Fruit fly (Drosophila melanogaster) whole organism, embryonic: ENCODE measurements around the gene dpr9.
A peak's percentile ranks its signal among the peaks of the same experiment; 100 is the strongest.

Experiments
- Abd-B ChIP-seq: fragments of 200-800 bp; sonication (Bioruptor generic); optimal IDR thresholded peaks from 2 replicates; lab custom pipeline; 2018; ENCODE audit warnings: missing biosample characterization, mild to moderate bottlenecking, missing genetic modification characterization, moderate library complexity
- BtbVII ChIP-seq: fragments of 200-800 bp; sonication (Bioruptor generic); optimal IDR thresholded peaks from 3 replicates; lab custom pipeline; 2017; ENCODE audit warnings: missing biosample characterization, mild to moderate bottlenecking, missing genetic modification characterization
- CG11085 ChIP-seq: fragments of 200-800 bp; sonication (Bioruptor generic); IDR thresholded peaks from 2 replicates; pipeline ENCODE4 v1.3.6; 2022; ENCODE audit warnings: missing biosample characterization, missing genetic modification characterization
- CG11093 ChIP-seq: fragments of 200-800 bp; sonication (Bioruptor generic); IDR thresholded peaks from 3 replicates; pipeline ENCODE4 v1.3.6; 2022; ENCODE audit warnings: missing biosample characterization, missing genetic modification characterization
- CG12104 ChIP-seq: fragments of 200-800 bp; sonication (Bioruptor generic); optimal IDR thresholded peaks from 3 replicates; lab custom pipeline; 2016; ENCODE audit warnings: missing biosample characterization, missing genetic modification characterization
- CG12155 ChIP-seq: fragments of 200-800 bp; sonication (Bioruptor generic); optimal IDR thresholded peaks from 3 replicates; lab custom pipeline; 2016; ENCODE audit warnings: missing biosample characterization, missing genetic modification characterization
- CG13287 ChIP-seq: fragments of 200-800 bp; sonication (Bioruptor generic); IDR thresholded peaks from 2 replicates; pipeline ENCODE4 v1.3.6; 2022; ENCODE audit warnings: missing biosample characterization, missing genetic modification characterization; ENCODE audit not compliant: partially characterized antibody
- CG14965 ChIP-seq: fragments of 200-800 bp; sonication (Bioruptor generic); optimal IDR thresholded peaks from 2 replicates; lab custom pipeline; 2016; ENCODE audit warnings: missing biosample characterization, missing genetic modification characterization, borderline replicate concordance
- CG15479 ChIP-seq: fragments of 200-800 bp; sonication (Bioruptor generic); optimal IDR thresholded peaks from 3 replicates; lab custom pipeline; 2019; ENCODE audit warnings: missing biosample characterization, mild to moderate bottlenecking, missing genetic modification characterization, moderate library complexity
- CG1792 ChIP-seq: fragments of 200-800 bp; sonication (Bioruptor generic); optimal IDR thresholded peaks from 2 replicates; lab custom pipeline; 2016; ENCODE audit warnings: missing biosample characterization, missing genetic modification characterization
- CG18764 ChIP-seq: fragments of 200-800 bp; sonication (Bioruptor generic); optimal IDR thresholded peaks from 3 replicates; lab custom pipeline; 2016; ENCODE audit warnings: missing biosample characterization, missing genetic modification characterization
- CG2199 ChIP-seq: fragments of 200-800 bp; sonication (Bioruptor generic); IDR thresholded peaks from 3 replicates; pipeline ENCODE4 v1.3.6; 2022; ENCODE audit warnings: missing biosample characterization, missing genetic modification characterization
- CG32767 ChIP-seq: fragments of 200-800 bp; sonication (Bioruptor generic); IDR thresholded peaks from 2 replicates; pipeline ENCODE4 v1.3.6; 2022; ENCODE audit warnings: missing biosample characterization, missing genetic modification characterization
- CG6689 ChIP-seq: fragments of 200-800 bp; sonication (Bioruptor generic); IDR thresholded peaks from 2 replicates; pipeline ENCODE4 v1.3.6; 2022; ENCODE audit warnings: missing biosample characterization, missing genetic modification characterization
- CG7786 ChIP-seq: fragments of 200-800 bp; sonication (Bioruptor generic); optimal IDR thresholded peaks from 2 replicates; lab custom pipeline; 2016; ENCODE audit warnings: missing biosample characterization, missing genetic modification characterization
- CG8765 ChIP-seq: fragments of 200-800 bp; sonication (Bioruptor generic); IDR thresholded peaks from 2 replicates; pipeline ENCODE4 v1.3.6; 2022; ENCODE audit warnings: missing biosample characterization, missing genetic modification characterization
- CG9215 ChIP-seq: fragments of 200-800 bp; sonication (Bioruptor generic); IDR thresholded peaks from 2 replicates; pipeline ENCODE4 v1.3.6; 2022; ENCODE audit warnings: missing biosample characterization, missing genetic modification characterization
- CHES-1-like ChIP-seq: fragments of 200-800 bp; sonication (Bioruptor generic); optimal IDR thresholded peaks from 2 replicates; lab custom pipeline; 2016; ENCODE audit warnings: missing biosample characterization, missing genetic modification characterization
- D19A ChIP-seq: fragments of 200-800 bp; optimal IDR thresholded peaks from 3 replicates; lab custom pipeline; 2019; ENCODE audit warnings: missing biosample characterization, mild to moderate bottlenecking, missing genetic modification characterization, moderate library complexity
- ERR ChIP-seq: fragments of 200-800 bp; sonication (Bioruptor generic); optimal IDR thresholded peaks from 2 replicates; lab custom pipeline; 2016; ENCODE audit warnings: missing biosample characterization, missing genetic modification characterization
- Eip74EF ChIP-seq, 2 experiments: fragments of 200-800 bp in 1 of 2; fragments of >200 bp in 1 of 2; sonication (Bioruptor generic) in 1 of 2; optimal IDR thresholded peaks; 2 replicates each; lab custom pipeline; 2017 to 2019; ENCODE audit warnings: missing biosample characterization in 2 of 2, missing genetic modification characterization in 2 of 2, mild to moderate bottlenecking in 1 of 2, moderate library complexity in 1 of 2
- HLH3B ChIP-seq: fragments of 200-800 bp; sonication (Bioruptor generic); IDR thresholded peaks from 2 replicates; pipeline ENCODE4 v1.3.6; 2022; ENCODE audit warnings: missing biosample characterization, missing genetic modification characterization
- Hey ChIP-seq: fragments of 200-800 bp; sonication (Bioruptor generic); optimal IDR thresholded peaks from 3 replicates; lab custom pipeline; 2018; ENCODE audit warnings: missing biosample characterization, mild to moderate bottlenecking, missing genetic modification characterization
- Hmr ChIP-seq: fragments of 200-800 bp; sonication (Bioruptor generic); optimal IDR thresholded peaks from 3 replicates; lab custom pipeline; 2017; ENCODE audit warnings: mild to moderate bottlenecking, missing biosample characterization, missing genetic modification reagents, missing genetic modification characterization
- Mad ChIP-seq: fragments of 200-800 bp; sonication (Bioruptor generic); optimal IDR thresholded peaks from 2 replicates; lab custom pipeline; 2016; ENCODE audit warnings: missing biosample characterization, missing genetic modification characterization
- Rfx ChIP-seq: fragments of 200-800 bp; sonication (Bioruptor generic); IDR thresholded peaks from 2 replicates; pipeline ENCODE4 v1.3.6; 2022; ENCODE audit warnings: missing biosample characterization, missing genetic modification characterization
- Rx ChIP-seq: fragments of 200-800 bp; sonication (Bioruptor generic); IDR thresholded peaks from 2 replicates; pipeline ENCODE4 v1.3.6; 2022; ENCODE audit warnings: missing biosample characterization, missing genetic modification characterization
- Sox102F ChIP-seq: fragments of 200-800 bp; sonication (Bioruptor generic); optimal IDR thresholded peaks from 2 replicates; lab custom pipeline; 2018; ENCODE audit warnings: missing biosample characterization, mild to moderate bottlenecking, missing genetic modification characterization, moderate library complexity
- Vsx1 ChIP-seq: fragments of 200-800 bp; sonication (Bioruptor generic); optimal IDR thresholded peaks from 2 replicates; lab custom pipeline; 2017; ENCODE audit warnings: missing biosample characterization, mild to moderate bottlenecking, missing genetic modification characterization, missing genetic modification reagents
- ase ChIP-seq: fragments of 200-800 bp; sonication (Bioruptor generic); IDR thresholded peaks from 3 replicates; pipeline ENCODE4 v1.3.6; 2022; ENCODE audit warnings: missing biosample characterization, missing genetic modification characterization
- btn ChIP-seq: fragments of 200-800 bp; sonication (Bioruptor generic); optimal IDR thresholded peaks from 2 replicates; lab custom pipeline; 2016; ENCODE audit warnings: missing biosample characterization, missing genetic modification characterization
- cg ChIP-seq: fragments of 200-800 bp; sonication (Bioruptor generic); optimal IDR thresholded peaks from 3 replicates; lab custom pipeline; 2019; ENCODE audit warnings: missing biosample characterization, mild to moderate bottlenecking, missing genetic modification characterization, moderate library complexity
- dati ChIP-seq: fragments of 200-800 bp; sonication (Bioruptor generic); IDR thresholded peaks from 2 replicates; pipeline ENCODE4 v1.3.6; 2022; ENCODE audit warnings: missing biosample characterization, missing genetic modification characterization
- ewg ChIP-seq: fragments of 200-800 bp; sonication (Bioruptor generic); optimal IDR thresholded peaks from 3 replicates; lab custom pipeline; 2017; ENCODE audit warnings: mild to moderate bottlenecking, missing biosample characterization, missing genetic modification reagents, missing genetic modification characterization
- fru ChIP-seq: fragments of >200 bp; optimal IDR thresholded peaks from 2 replicates; lab custom pipeline; 2017
- grn ChIP-seq: fragments of 200-800 bp; sonication (Bioruptor generic); optimal IDR thresholded peaks from 3 replicates; lab custom pipeline; 2017; ENCODE audit warnings: missing biosample characterization, missing genetic modification characterization
- her ChIP-seq: fragments of 200-800 bp; sonication (Bioruptor generic); optimal IDR thresholded peaks from 2 replicates; lab custom pipeline; 2016; ENCODE audit warnings: missing biosample characterization, missing genetic modification characterization
- ind ChIP-seq: fragments of 200-800 bp; sonication (Bioruptor generic); optimal IDR thresholded peaks from 3 replicates; lab custom pipeline; 2016; ENCODE audit warnings: missing biosample characterization, missing genetic modification characterization
- lmd ChIP-seq: fragments of 200-800 bp; sonication (Bioruptor generic); IDR thresholded peaks from 2 replicates; pipeline ENCODE4 v1.3.6; 2022; ENCODE audit warnings: missing biosample characterization, missing genetic modification characterization
- luna ChIP-seq: fragments of 200-800 bp; sonication (Bioruptor generic); optimal IDR thresholded peaks from 2 replicates; lab custom pipeline; 2016; ENCODE audit warnings: missing biosample characterization, missing genetic modification characterization
- nau ChIP-seq: fragments of 200-800 bp; sonication (Bioruptor generic); optimal IDR thresholded peaks from 3 replicates; lab custom pipeline; 2017; ENCODE audit warnings: missing biosample characterization, mild to moderate bottlenecking, missing genetic modification characterization, missing genetic modification reagents
- nom ChIP-seq: fragments of 200-800 bp; sonication (Bioruptor generic); optimal IDR thresholded peaks from 2 replicates; lab custom pipeline; 2017; ENCODE audit warnings: missing biosample characterization, missing genetic modification characterization, mild to moderate bottlenecking, moderate library complexity, missing genetic modification reagents
- oc ChIP-seq: fragments of 200-800 bp; sonication (Bioruptor generic); optimal IDR thresholded peaks from 2 replicates; lab custom pipeline; 2018; ENCODE audit warnings: missing biosample characterization, mild to moderate bottlenecking, missing genetic modification characterization, moderate library complexity
- pita ChIP-seq: fragments of 200-800 bp; sonication (Bioruptor generic); optimal IDR thresholded peaks from 2 replicates; lab custom pipeline; 2017; ENCODE audit warnings: missing biosample characterization, mild to moderate bottlenecking, missing genetic modification characterization
- prd ChIP-seq, 3 experiments: fragments of >200 bp in 2 of 3; fragments of 200-800 bp in 1 of 3; sonication (Bioruptor generic) in 1 of 3; optimal IDR thresholded peaks in 2 of 3; IDR thresholded peaks in 1 of 3; 2 replicates in 2 of 3; 3 replicates in 1 of 3; pipeline versions ENCODE4 v1.3.6 to Lab custom; 2017 to 2022; ENCODE audit warnings: missing biosample characterization in 1 of 3, missing genetic modification characterization in 1 of 3
- sisA ChIP-seq: fragments of 200-800 bp; sonication (Bioruptor generic); IDR thresholded peaks from 2 replicates; pipeline ENCODE4 v1.3.6; 2022; ENCODE audit warnings: missing biosample characterization, missing genetic modification characterization
- stwl ChIP-seq: fragments of 200-800 bp; sonication (Bioruptor generic); optimal IDR thresholded peaks from 3 replicates; lab custom pipeline; 2018; ENCODE audit warnings: missing biosample characterization, mild to moderate bottlenecking, missing genetic modification characterization, moderate library complexity
- toy ChIP-seq: fragments of 200-800 bp; sonication (Bioruptor generic); IDR thresholded peaks from 2 replicates; pipeline ENCODE4 v1.3.6; 2022; ENCODE audit warnings: missing biosample characterization, missing genetic modification characterization
- vnd ChIP-seq: fragments of 200-800 bp; sonication (Bioruptor generic); IDR thresholded peaks from 3 replicates; pipeline ENCODE4 v1.3.6; 2022; ENCODE audit warnings: missing biosample characterization, missing genetic modification characterization; ENCODE audit not compliant: partially characterized antibody
- yki ChIP-seq: fragments of >200 bp; optimal IDR thresholded peaks from 3 replicates; lab custom pipeline; 2018
- zen2 ChIP-seq: fragments of 200-800 bp; sonication (Bioruptor generic); IDR thresholded peaks from 3 replicates; pipeline ENCODE4 v1.3.6; 2022; ENCODE audit warnings: missing biosample characterization, missing genetic modification characterization; ENCODE audit not compliant: partially characterized antibody

Gene dpr9

dm6 chr3R:15091680-15092343, 14.8 kb upstream of the dpr9 start:
- no peak for TF ChIP-seq CG1792 (GFP tag; lab: Kevin White, UChicago)
- no peak for TF ChIP-seq luna
- TF ChIP-seq HLH3B (GFP tag; lab: Robert Waterston, UW): no peak
- TF ChIP-seq CG18764: no peak
- no peak for TF ChIP-seq CG14965 (GFP tag; lab: Kevin White, UChicago)
- peak; percentile 56; the same call in 1 of the 2 replicates for TF ChIP-seq CG32767 (GFP tag; lab: Robert Waterston, UW)
- no peak for TF ChIP-seq yki (lab: Kevin White, UChicago)
- no peak for TF ChIP-seq lmd (GFP tag; lab: Robert Waterston, UW)
- TF ChIP-seq Vsx1: peak; percentile 78
- TF ChIP-seq BtbVII (GFP tag; lab: Kevin White, UChicago): no peak
- no peak for TF ChIP-seq zen2
- TF ChIP-seq D19A (tag; lab: Kevin White, UChicago): no peak
- no peak for TF ChIP-seq CG12155
- no peak for TF ChIP-seq stwl (tag; lab: Kevin White, UChicago)
- TF ChIP-seq CG6689: no peak
- no peak for TF ChIP-seq ewg (GFP tag; lab: Kevin White, UChicago)
- TF ChIP-seq CG8765 (GFP tag; lab: Robert Waterston, UW): no peak
- TF ChIP-seq Hmr: peak; percentile 5
- TF ChIP-seq toy (GFP tag; lab: Robert Waterston, UW): no peak
- no peak for TF ChIP-seq CG11085 (GFP tag; lab: Robert Waterston, UW)
- TF ChIP-seq CG15479 (GFP tag; lab: Kevin White, UChicago): no peak
- peak; percentile 31 for TF ChIP-seq cg (GFP tag; lab: Kevin White, UChicago)
- TF ChIP-seq ind (GFP tag; lab: Kevin White, UChicago): no peak
- TF ChIP-seq CG13287 (GFP tag; lab: Robert Waterston, UW): no peak
- TF ChIP-seq ase (GFP tag; lab: Robert Waterston, UW): no peak
- TF ChIP-seq CHES-1-like (GFP tag; lab: Kevin White, UChicago): no peak
- no peak for TF ChIP-seq CG12104 (GFP tag; lab: Kevin White, UChicago)
- TF ChIP-seq nom (GFP tag; lab: Kevin White, UChicago): peak; percentile 95
- TF ChIP-seq ERR (GFP tag; lab: Kevin White, UChicago): no peak
- TF ChIP-seq Rx (GFP tag; lab: Robert Waterston, UW): no peak
- TF ChIP-seq Hey (tag; lab: Kevin White, UChicago): no peak
- TF ChIP-seq btn: no peak
- no peak for TF ChIP-seq Mad (GFP tag; lab: Kevin White, UChicago)
- TF ChIP-seq vnd (GFP tag; lab: Robert Waterston, UW): peak; percentile 43; the same call in 1 of the 3 replicates
- TF ChIP-seq CG9215: no peak
- no peak for TF ChIP-seq Eip74EF (GFP tag; optimal IDR thresholded peaks at IDR 0.05; lab: Kevin White, UChicago)
- no peak for TF ChIP-seq CG2199 (GFP tag; lab: Robert Waterston, UW)
- TF ChIP-seq CG11093 (GFP tag; lab: Robert Waterston, UW): no peak
- TF ChIP-seq grn (GFP tag; lab: Kevin White, UChicago): no peak
- no peak for TF ChIP-seq pita
- no peak for TF ChIP-seq sisA (GFP tag; lab: Robert Waterston, UW)
- no peak for TF ChIP-seq CG7786
- no peak for TF ChIP-seq prd (optimal IDR thresholded peaks at IDR 0.05; lab: Kevin White, UChicago)
- no peak for TF ChIP-seq prd (GFP tag; IDR thresholded peaks at IDR 0.05; lab: Robert Waterston, UW)
- TF ChIP-seq Sox102F (GFP tag; lab: Kevin White, UChicago): no peak
- TF ChIP-seq Rfx: no peak
- TF ChIP-seq Abd-B (GFP tag; lab: Kevin White, UChicago): no peak
- no peak for TF ChIP-seq oc (tag; lab: Kevin White, UChicago)
- TF ChIP-seq her (GFP tag; lab: Kevin White, UChicago): no peak
- TF ChIP-seq nau (GFP tag; lab: Kevin White, UChicago): no peak
- TF ChIP-seq fru (lab: Kevin White, UChicago): no peak
- no peak for TF ChIP-seq dati
